Fruit fly (Drosophila melanogaster) whole organism, embryonic: ENCODE data around the gene Syx5.

Source experiments
- Bteb2 ChIP-seq: fragments of 200-800 bp; sonication (Bioruptor generic); optimal IDR thresholded peaks from 2 replicates; lab custom pipeline; 2016; ENCODE audit warnings: missing biosample characterization, missing genetic modification characterization
- CG1024 ChIP-seq: fragments of 200-800 bp; sonication (Bioruptor generic); IDR thresholded peaks from 2 replicates; pipeline ENCODE4 v1.3.6; 2022; ENCODE audit warnings: missing biosample characterization, missing genetic modification characterization
- CG10267 ChIP-seq: fragments of 200-800 bp; sonication (Bioruptor generic); optimal IDR thresholded peaks from 2 replicates; lab custom pipeline; 2018; ENCODE audit warnings: missing biosample characterization, mild to moderate bottlenecking, missing genetic modification characterization, moderate library complexity
- CG10565 ChIP-seq: fragments of 200-800 bp; sonication (Bioruptor generic); optimal IDR thresholded peaks from 3 replicates; lab custom pipeline; 2016; ENCODE audit warnings: missing biosample characterization, mild to moderate bottlenecking, missing genetic modification characterization
- CG10959 ChIP-seq: fragments of 200-800 bp; sonication (Bioruptor generic); IDR thresholded peaks from 2 replicates; pipeline ENCODE4 v1.3.6; 2022; ENCODE audit warnings: missing biosample characterization, missing genetic modification characterization
- CG11723 ChIP-seq: fragments of 200-800 bp; sonication (Bioruptor generic); optimal IDR thresholded peaks from 2 replicates; lab custom pipeline; 2017; ENCODE audit warnings: missing biosample characterization, mild to moderate bottlenecking, missing genetic modification characterization
- CG1233 ChIP-seq: fragments of 200-800 bp; sonication (Bioruptor generic); optimal IDR thresholded peaks from 4 replicates; lab custom pipeline; 2018; ENCODE audit warnings: missing biosample characterization, mild to moderate bottlenecking, missing genetic modification characterization
- CG12659 ChIP-seq: fragments of 200-800 bp; sonication (Bioruptor generic); optimal IDR thresholded peaks from 3 replicates; lab custom pipeline; 2017; ENCODE audit warnings: mild to moderate bottlenecking, missing biosample characterization, missing genetic modification reagents, missing genetic modification characterization
- CG13287 ChIP-seq: fragments of 200-800 bp; sonication (Bioruptor generic); IDR thresholded peaks from 2 replicates; pipeline ENCODE4 v1.3.6; 2022; ENCODE audit warnings: missing biosample characterization, missing genetic modification characterization; ENCODE audit not compliant: partially characterized antibody
- CG13894 ChIP-seq: fragments of 200-800 bp; sonication (Bioruptor generic); optimal IDR thresholded peaks from 3 replicates; lab custom pipeline; 2018; ENCODE audit warnings: missing biosample characterization, mild to moderate bottlenecking, missing genetic modification characterization, moderate library complexity
- CG14050 ChIP-seq: fragments of 200-800 bp; sonication (Bioruptor generic); IDR thresholded peaks from 3 replicates; pipeline ENCODE4 v1.3.6; 2022; ENCODE audit warnings: missing biosample characterization, missing genetic modification characterization
- CG15514 ChIP-seq: fragments of 200-800 bp; sonication (Bioruptor generic); optimal IDR thresholded peaks from 3 replicates; lab custom pipeline; 2017; ENCODE audit warnings: missing biosample characterization, missing genetic modification characterization, mild to moderate bottlenecking, moderate library complexity, missing genetic modification reagents
- CG1647 ChIP-seq: fragments of 200-800 bp; sonication (Bioruptor generic); optimal IDR thresholded peaks from 3 replicates; lab custom pipeline; 2016; ENCODE audit warnings: missing biosample characterization, missing genetic modification characterization
- CG18619 ChIP-seq: fragments of 200-800 bp; sonication (Bioruptor generic); optimal IDR thresholded peaks from 3 replicates; lab custom pipeline; 2017; ENCODE audit warnings: missing biosample characterization, mild to moderate bottlenecking, missing genetic modification characterization
- CG2116 ChIP-seq: fragments of 200-800 bp; sonication (Bioruptor generic); optimal IDR thresholded peaks from 3 replicates; lab custom pipeline; 2018; ENCODE audit warnings: missing biosample characterization, mild to moderate bottlenecking, missing genetic modification characterization
- CG3407 ChIP-seq: fragments of 200-800 bp; sonication (Bioruptor generic); optimal IDR thresholded peaks from 2 replicates; lab custom pipeline; 2018; ENCODE audit warnings: missing biosample characterization, mild to moderate bottlenecking, missing genetic modification characterization
- CG34376 ChIP-seq: fragments of 200-800 bp; sonication (Bioruptor generic); optimal IDR thresholded peaks from 2 replicates; lab custom pipeline; 2018; ENCODE audit warnings: missing biosample characterization, mild to moderate bottlenecking, missing genetic modification characterization
- CG5953 ChIP-seq: fragments of 200-800 bp; sonication (Bioruptor generic); IDR thresholded peaks from 2 replicates; pipeline ENCODE4 v1.3.6; 2022; ENCODE audit warnings: missing biosample characterization, missing genetic modification characterization
- CG6689 ChIP-seq: fragments of 200-800 bp; sonication (Bioruptor generic); IDR thresholded peaks from 2 replicates; pipeline ENCODE4 v1.3.6; 2022; ENCODE audit warnings: missing biosample characterization, missing genetic modification characterization
- CG7556 ChIP-seq: fragments of 200-800 bp; sonication (Bioruptor generic); optimal IDR thresholded peaks from 2 replicates; lab custom pipeline; 2017; ENCODE audit warnings: missing biosample characterization, mild to moderate bottlenecking, missing genetic modification characterization
- CG7786 ChIP-seq: fragments of 200-800 bp; sonication (Bioruptor generic); optimal IDR thresholded peaks from 2 replicates; lab custom pipeline; 2016; ENCODE audit warnings: missing biosample characterization, missing genetic modification characterization
- CG8281 ChIP-seq: fragments of 200-800 bp; sonication (Bioruptor generic); optimal IDR thresholded peaks from 2 replicates; lab custom pipeline; 2018; ENCODE audit warnings: missing biosample characterization, mild to moderate bottlenecking, missing genetic modification characterization, moderate library complexity
- CG8388 ChIP-seq: fragments of 200-800 bp; sonication (Bioruptor generic); optimal IDR thresholded peaks from 2 replicates; lab custom pipeline; 2019; ENCODE audit warnings: missing biosample characterization, mild to moderate bottlenecking, missing genetic modification characterization, moderate library complexity
- Doc3 ChIP-seq: fragments of 200-800 bp; sonication (Bioruptor generic); IDR thresholded peaks from 3 replicates; pipeline ENCODE4 v1.3.6; 2022; ENCODE audit warnings: missing biosample characterization, missing genetic modification characterization; ENCODE audit not compliant: partially characterized antibody
- E2f2 ChIP-seq: fragments of 200-800 bp; sonication (Bioruptor generic); IDR thresholded peaks from 2 replicates; pipeline ENCODE4 v1.3.6; 2022; ENCODE audit warnings: missing biosample characterization, missing genetic modification characterization
- HmgZ ChIP-seq: fragments of 200-800 bp; sonication (Bioruptor generic); optimal IDR thresholded peaks from 2 replicates; lab custom pipeline; 2018; ENCODE audit warnings: missing biosample characterization, mild to moderate bottlenecking, missing genetic modification characterization
- Kr ChIP-seq: fragments of 200-800 bp; sonication (Bioruptor generic); optimal IDR thresholded peaks from 2 replicates; lab custom pipeline; 2017; ENCODE audit warnings: missing biosample characterization, mild to moderate bottlenecking, missing genetic modification characterization
- Lpt ChIP-seq: fragments of >200 bp; optimal IDR thresholded peaks from 2 replicates; lab custom pipeline; 2018; ENCODE audit warnings: missing biosample characterization, missing genetic modification characterization
- Pdp1 ChIP-seq, 2 experiments: fragments of 200-800 bp; sonication (Bioruptor generic); optimal IDR thresholded peaks; 3 replicates each; lab custom pipeline; 2016; ENCODE audit warnings: missing biosample characterization in 2 of 2, missing genetic modification characterization in 2 of 2, mild to moderate bottlenecking in 1 of 2, moderate library complexity in 1 of 2
- Scr ChIP-seq: fragments of 200-800 bp; sonication (Bioruptor generic); IDR thresholded peaks from 2 replicates; pipeline ENCODE4 v1.3.6; 2022; ENCODE audit warnings: missing biosample characterization, missing genetic modification characterization; ENCODE audit not compliant: partially characterized antibody
- ab ChIP-seq: fragments of 200-800 bp; sonication (Bioruptor generic); optimal IDR thresholded peaks from 2 replicates; lab custom pipeline; 2016; ENCODE audit warnings: missing biosample characterization, missing genetic modification characterization
- abd-A ChIP-seq: fragments of 200-800 bp; sonication (Bioruptor generic); optimal IDR thresholded peaks from 3 replicates; lab custom pipeline; 2019; ENCODE audit warnings: missing biosample characterization, mild to moderate bottlenecking, missing genetic modification characterization, moderate library complexity
- aop ChIP-seq: fragments of 200-800 bp; sonication (Bioruptor generic); IDR thresholded peaks from 2 replicates; pipeline ENCODE4 v1.3.6; 2022; ENCODE audit warnings: missing biosample characterization, missing genetic modification characterization
- ato ChIP-seq: fragments of 200-800 bp; sonication (Bioruptor generic); IDR thresholded peaks from 2 replicates; pipeline ENCODE4 v1.3.6; 2022; ENCODE audit warnings: missing biosample characterization, missing genetic modification characterization; ENCODE audit not compliant: partially characterized antibody
- cas ChIP-seq: fragments of 200-800 bp; sonication (Bioruptor generic); IDR thresholded peaks from 2 replicates; pipeline ENCODE4 v1.3.6; 2022; ENCODE audit warnings: missing biosample characterization, missing genetic modification characterization
- caup ChIP-seq: fragments of 200-800 bp; sonication (Bioruptor generic); optimal IDR thresholded peaks from 3 replicates; lab custom pipeline; 2017; ENCODE audit warnings: missing biosample characterization, mild to moderate bottlenecking, missing genetic modification characterization, moderate library complexity; ENCODE audit not compliant: severe bottlenecking
- cg ChIP-seq: fragments of 200-800 bp; sonication (Bioruptor generic); optimal IDR thresholded peaks from 3 replicates; lab custom pipeline; 2019; ENCODE audit warnings: missing biosample characterization, mild to moderate bottlenecking, missing genetic modification characterization, moderate library complexity
- chn ChIP-seq: fragments of 200-800 bp; sonication (Bioruptor generic); optimal IDR thresholded peaks from 2 replicates; lab custom pipeline; 2016; ENCODE audit warnings: missing biosample characterization, missing genetic modification characterization
- gfzf ChIP-seq: fragments of 200-800 bp; sonication (Bioruptor generic); optimal IDR thresholded peaks from 2 replicates; lab custom pipeline; 2016; ENCODE audit warnings: missing biosample characterization, mild to moderate bottlenecking, missing genetic modification characterization, moderate library complexity
- kay ChIP-seq: fragments of 200-800 bp; sonication (Bioruptor generic); optimal IDR thresholded peaks from 2 replicates; lab custom pipeline; 2016; ENCODE audit warnings: missing biosample characterization, missing genetic modification characterization
- mld ChIP-seq: fragments of 200-800 bp; sonication (Bioruptor generic); IDR thresholded peaks from 3 replicates; pipeline ENCODE4 v1.3.6; 2022; ENCODE audit warnings: missing biosample characterization, missing genetic modification characterization; ENCODE audit not compliant: partially characterized antibody
- org-1 ChIP-seq: fragments of 200-800 bp; sonication (Bioruptor generic); optimal IDR thresholded peaks from 2 replicates; lab custom pipeline; 2017; ENCODE audit warnings: missing biosample characterization, missing genetic modification characterization
- pzg ChIP-seq: fragments of 200-800 bp; sonication (Bioruptor generic); optimal IDR thresholded peaks from 3 replicates; lab custom pipeline; 2018; ENCODE audit warnings: missing biosample characterization, mild to moderate bottlenecking, missing genetic modification characterization, moderate library complexity
- rib ChIP-seq: fragments of 200-800 bp; sonication (Bioruptor generic); IDR thresholded peaks from 2 replicates; pipeline ENCODE4 v1.3.6; 2022; ENCODE audit warnings: missing biosample characterization, missing genetic modification characterization
- salm ChIP-seq: fragments of 200-800 bp; sonication (Bioruptor generic); optimal IDR thresholded peaks from 2 replicates; lab custom pipeline; 2018; ENCODE audit warnings: missing biosample characterization, mild to moderate bottlenecking, missing genetic modification characterization
- schlank ChIP-seq: fragments of 200-800 bp; sonication (Bioruptor generic); optimal IDR thresholded peaks from 2 replicates; lab custom pipeline; 2018; ENCODE audit warnings: missing biosample characterization, mild to moderate bottlenecking, missing genetic modification characterization
- sd ChIP-seq: fragments of 200-800 bp; sonication (Bioruptor generic); optimal IDR thresholded peaks from 3 replicates; lab custom pipeline; 2018; ENCODE audit warnings: missing biosample characterization, mild to moderate bottlenecking, missing genetic modification characterization, moderate library complexity
- tin ChIP-seq: fragments of 200-800 bp; sonication (Bioruptor generic); optimal IDR thresholded peaks from 3 replicates; lab custom pipeline; 2016; ENCODE audit warnings: missing biosample characterization, missing genetic modification characterization
- twi ChIP-seq: fragments of 200-800 bp; optimal IDR thresholded peaks from 2 replicates; lab custom pipeline; 2019; ENCODE audit warnings: missing biosample characterization, mild to moderate bottlenecking, missing genetic modification characterization, moderate library complexity
- zf30C ChIP-seq: fragments of 200-800 bp; sonication (Bioruptor generic); optimal IDR thresholded peaks from 3 replicates; lab custom pipeline; 2018; ENCODE audit warnings: missing biosample characterization, mild to moderate bottlenecking, missing genetic modification characterization

Gene Syx5

dm6 chr2L:16261576-16262217 lies 45.4 kb upstream of the Syx5 start, which contains the start of the genes twe and CG4935 (continued):
- peak; percentile 55 for TF ChIP-seq gfzf (GFP tag; lab: Kevin White, UChicago)
- TF ChIP-seq ato: no peak
- no peak for TF ChIP-seq CG34376
- peak; percentile 1 for TF ChIP-seq HmgZ
- peak; percentile 26 for TF ChIP-seq CG10267
- peak; percentile 26 for TF ChIP-seq CG12659 (GFP tag; lab: Kevin White, UChicago)
- peak; percentile 30 for TF ChIP-seq CG8388 (GFP tag; lab: Kevin White, UChicago)
- no peak for TF ChIP-seq CG11723 (GFP tag; lab: Kevin White, UChicago)
- TF ChIP-seq pzg: peak; percentile 11
- no peak for TF ChIP-seq ab (GFP tag; lab: Kevin White, UChicago)
- no peak for TF ChIP-seq CG1024 (GFP tag; lab: Robert Waterston, UW)
- peak; percentile 20 for TF ChIP-seq zf30C (GFP tag; lab: Kevin White, UChicago)
- no peak for TF ChIP-seq salm (tag; lab: Kevin White, UChicago)
- TF ChIP-seq CG2116 (GFP tag; lab: Kevin White, UChicago): peak; percentile 2
- peak; percentile 77 for TF ChIP-seq E2f2 (GFP tag; lab: Robert Waterston, UW)
- no peak for TF ChIP-seq org-1 (GFP tag; lab: Kevin White, UChicago)
- no peak for TF ChIP-seq tin (GFP tag; lab: Kevin White, UChicago)
- no peak for TF ChIP-seq cas (GFP tag; lab: Robert Waterston, UW)
- no peak for TF ChIP-seq CG1233 (GFP tag; lab: Kevin White, UChicago)
- no peak for TF ChIP-seq Kr
- no peak for TF ChIP-seq Pdp1 (GFP tag; optimal IDR thresholded peaks at IDR 0.05; lab: Kevin White, UChicago)
- no peak for TF ChIP-seq aop (GFP tag; lab: Robert Waterston, UW)
- no peak for TF ChIP-seq CG1647 (GFP tag; lab: Kevin White, UChicago)
- no peak for TF ChIP-seq Bteb2 (GFP tag; lab: Kevin White, UChicago)
- TF ChIP-seq sd (tag; lab: Kevin White, UChicago): peak; percentile 27
- no peak for TF ChIP-seq mld
- no peak for TF ChIP-seq CG15514
- TF ChIP-seq CG6689: no peak
- no peak for TF ChIP-seq CG7786
- no peak for TF ChIP-seq CG13287 (GFP tag; lab: Robert Waterston, UW)
- no peak for TF ChIP-seq CG13894 (tag; lab: Kevin White, UChicago)
- TF ChIP-seq twi (tag; lab: Kevin White, UChicago): no peak
- no peak for TF ChIP-seq schlank
- no peak for TF ChIP-seq Lpt (GFP tag; lab: Kevin White, UChicago)
- no peak for TF ChIP-seq rib (GFP tag; lab: Robert Waterston, UW)
- TF ChIP-seq chn (GFP tag; lab: Kevin White, UChicago): no peak
- TF ChIP-seq abd-A: no peak
- TF ChIP-seq CG18619 (GFP tag; lab: Kevin White, UChicago): no peak
- peak; percentile 2 for TF ChIP-seq CG7556
- TF ChIP-seq kay: peak; percentile 29
- TF ChIP-seq CG14050 (GFP tag; lab: Robert Waterston, UW): no peak
- TF ChIP-seq CG10565 (GFP tag; lab: Kevin White, UChicago): no peak
- TF ChIP-seq cg (GFP tag; lab: Kevin White, UChicago): no peak
- TF ChIP-seq CG8281 (tag; lab: Kevin White, UChicago): no peak
- TF ChIP-seq CG10959: no peak
- TF ChIP-seq Scr (GFP tag; lab: Robert Waterston, UW): no peak
- TF ChIP-seq CG5953 (GFP tag; lab: Robert Waterston, UW): no peak
- TF ChIP-seq CG3407: no peak
- TF ChIP-seq caup (GFP tag; lab: Kevin White, UChicago): no peak
- TF ChIP-seq Doc3: no peak
